Fruit fly (Drosophila melanogaster) whole organism, embryonic: ENCODE results near the gene r-l.
A peak's percentile ranks its signal among the peaks of the same experiment; 100 is the strongest.

Source experiments
- Abd-B ChIP-seq: fragments of 200-800 bp; sonication (Bioruptor generic); optimal IDR thresholded peaks from 2 replicates; lab custom pipeline; 2018; ENCODE audit warnings: missing biosample characterization, mild to moderate bottlenecking, missing genetic modification characterization, moderate library complexity
- Atf3 ChIP-seq: fragments of 200-800 bp; sonication (Bioruptor generic); optimal IDR thresholded peaks from 3 replicates; lab custom pipeline; 2016; ENCODE audit warnings: missing biosample characterization, missing genetic modification characterization
- Bteb2 ChIP-seq: fragments of 200-800 bp; sonication (Bioruptor generic); optimal IDR thresholded peaks from 2 replicates; lab custom pipeline; 2016; ENCODE audit warnings: missing biosample characterization, missing genetic modification characterization
- CG10147 ChIP-seq: fragments of 200-800 bp; sonication (Bioruptor generic); optimal IDR thresholded peaks from 2 replicates; lab custom pipeline; 2019; ENCODE audit warnings: missing biosample characterization, mild to moderate bottlenecking, missing genetic modification characterization, moderate library complexity
- CG10209 ChIP-seq: fragments of 200-800 bp; sonication (Bioruptor generic); optimal IDR thresholded peaks from 3 replicates; lab custom pipeline; 2017; ENCODE audit warnings: missing biosample characterization, mild to moderate bottlenecking, missing genetic modification characterization, missing genetic modification reagents
- CG11085 ChIP-seq: fragments of 200-800 bp; sonication (Bioruptor generic); IDR thresholded peaks from 2 replicates; pipeline ENCODE4 v1.3.6; 2022; ENCODE audit warnings: missing biosample characterization, missing genetic modification characterization
- CG1233 ChIP-seq: fragments of 200-800 bp; sonication (Bioruptor generic); optimal IDR thresholded peaks from 4 replicates; lab custom pipeline; 2018; ENCODE audit warnings: missing biosample characterization, mild to moderate bottlenecking, missing genetic modification characterization
- CG14965 ChIP-seq: fragments of 200-800 bp; sonication (Bioruptor generic); optimal IDR thresholded peaks from 2 replicates; lab custom pipeline; 2016; ENCODE audit warnings: missing biosample characterization, missing genetic modification characterization, borderline replicate concordance
- CG1602 ChIP-seq: fragments of 200-800 bp; sonication (Bioruptor generic); optimal IDR thresholded peaks from 3 replicates; lab custom pipeline; 2016; ENCODE audit warnings: missing biosample characterization, missing genetic modification characterization
- CG17361 ChIP-seq: fragments of 200-800 bp; sonication (Bioruptor generic); IDR thresholded peaks from 3 replicates; pipeline ENCODE4 v1.3.6; 2022; ENCODE audit warnings: missing biosample characterization, missing genetic modification characterization
- CG17612 ChIP-seq: fragments of 200-800 bp; sonication (Bioruptor generic); IDR thresholded peaks from 2 replicates; pipeline ENCODE4 v1.3.6; 2022; ENCODE audit warnings: missing biosample characterization, missing genetic modification characterization
- CG2678 ChIP-seq: fragments of 200-800 bp; sonication (Bioruptor generic); optimal IDR thresholded peaks from 3 replicates; lab custom pipeline; 2019; ENCODE audit warnings: missing biosample characterization, mild to moderate bottlenecking, missing genetic modification characterization, moderate library complexity
- CG32767 ChIP-seq: fragments of 200-800 bp; sonication (Bioruptor generic); IDR thresholded peaks from 2 replicates; pipeline ENCODE4 v1.3.6; 2022; ENCODE audit warnings: missing biosample characterization, missing genetic modification characterization
- CG33557 ChIP-seq: fragments of 200-800 bp; sonication (Bioruptor generic); optimal IDR thresholded peaks from 2 replicates; lab custom pipeline; 2019; ENCODE audit warnings: missing biosample characterization, mild to moderate bottlenecking, missing genetic modification characterization, moderate library complexity
- CG34376 ChIP-seq: fragments of 200-800 bp; sonication (Bioruptor generic); optimal IDR thresholded peaks from 2 replicates; lab custom pipeline; 2018; ENCODE audit warnings: missing biosample characterization, mild to moderate bottlenecking, missing genetic modification characterization
- CG3726 ChIP-seq: fragments of 200-800 bp; sonication (Bioruptor generic); IDR thresholded peaks from 3 replicates; pipeline ENCODE4, ENCODE4 v1.3.6; 2022; ENCODE audit warnings: missing biosample characterization, missing genetic modification characterization
- CG42726 ChIP-seq: fragments of 200-800 bp; sonication (Bioruptor generic); IDR thresholded peaks from 2 replicates; pipeline ENCODE4 v1.3.6; 2022; ENCODE audit warnings: missing biosample characterization, missing genetic modification characterization; ENCODE audit not compliant: partially characterized antibody
- CG4328 ChIP-seq: fragments of 200-800 bp; sonication (Bioruptor generic); optimal IDR thresholded peaks from 3 replicates; lab custom pipeline; 2017; ENCODE audit warnings: missing biosample characterization, missing genetic modification reagents, missing genetic modification characterization
- CG4404 ChIP-seq: fragments of 200-800 bp; sonication (Bioruptor generic); IDR thresholded peaks from 2 replicates; pipeline ENCODE4 v1.3.6; 2022; ENCODE audit warnings: missing biosample characterization, missing genetic modification characterization
- CG4730 ChIP-seq: fragments of 200-800 bp; sonication (Bioruptor generic); IDR thresholded peaks from 2 replicates; pipeline ENCODE4 v1.3.6; 2022; ENCODE audit warnings: missing biosample characterization, missing genetic modification characterization
- CG6791 ChIP-seq: fragments of 200-800 bp; sonication (Bioruptor generic); IDR thresholded peaks from 3 replicates; pipeline ENCODE4 v1.3.6; 2022; ENCODE audit warnings: missing biosample characterization, missing genetic modification characterization; ENCODE audit not compliant: partially characterized antibody
- CG6854 ChIP-seq: fragments of 200-800 bp; sonication (Bioruptor generic); optimal IDR thresholded peaks from 3 replicates; lab custom pipeline; 2017; ENCODE audit warnings: missing biosample characterization, mild to moderate bottlenecking, missing genetic modification characterization
- CG7745 ChIP-seq: fragments of 200-800 bp; sonication (Bioruptor generic); optimal IDR thresholded peaks from 2 replicates; lab custom pipeline; 2018; ENCODE audit warnings: missing biosample characterization, mild to moderate bottlenecking, missing genetic modification characterization, moderate library complexity
- CG8924 ChIP-seq: fragments of 200-800 bp; optimal IDR thresholded peaks from 3 replicates; lab custom pipeline; 2019; ENCODE audit warnings: missing biosample characterization, mild to moderate bottlenecking, missing genetic modification characterization, moderate library complexity
- Chrac-16 ChIP-seq: fragments of 200-800 bp; sonication (Bioruptor generic); optimal IDR thresholded peaks from 3 replicates; lab custom pipeline; 2016; ENCODE audit warnings: missing biosample characterization, missing genetic modification characterization
- GATAe ChIP-seq: fragments of 200-800 bp; sonication (Bioruptor generic); conservative IDR thresholded peaks from 2 replicates; pipeline ENCODE4 v1.3.6; 2022; ENCODE audit warnings: missing biosample characterization, missing genetic modification characterization
- HHEX ChIP-seq: fragments of 200-800 bp; sonication (Bioruptor generic); optimal IDR thresholded peaks from 3 replicates; lab custom pipeline; 2017; ENCODE audit warnings: missing biosample characterization, mild to moderate bottlenecking, missing genetic modification characterization, missing genetic modification reagents
- Med ChIP-seq: fragments of 200-800 bp; sonication (Bioruptor generic); peaks from one replicate; lab custom pipeline; 2016; ENCODE audit warnings: missing biosample characterization, missing genetic modification characterization, mild to moderate bottlenecking, inconsistent platforms, moderate library complexity
- NC2α ChIP-seq: fragments of 200-800 bp; sonication (Bioruptor generic); optimal IDR thresholded peaks from 2 replicates; lab custom pipeline; 2016; ENCODE audit warnings: missing biosample characterization, missing genetic modification characterization
- NC2β ChIP-seq: fragments of 200-800 bp; sonication (Bioruptor generic); optimal IDR thresholded peaks from 2 replicates; lab custom pipeline; 2016; ENCODE audit warnings: missing biosample characterization, missing genetic modification characterization
- abd-A ChIP-seq: fragments of 200-800 bp; sonication (Bioruptor generic); optimal IDR thresholded peaks from 3 replicates; lab custom pipeline; 2019; ENCODE audit warnings: missing biosample characterization, mild to moderate bottlenecking, missing genetic modification characterization, moderate library complexity
- ap ChIP-seq: fragments of 200-800 bp; sonication (Bioruptor generic); IDR thresholded peaks from 2 replicates; pipeline ENCODE4 v1.3.6; 2022; ENCODE audit warnings: missing biosample characterization, missing genetic modification characterization
- chn ChIP-seq: fragments of 200-800 bp; sonication (Bioruptor generic); optimal IDR thresholded peaks from 2 replicates; lab custom pipeline; 2016; ENCODE audit warnings: missing biosample characterization, missing genetic modification characterization
- crol ChIP-seq: fragments of 200-800 bp; sonication (Bioruptor generic); IDR thresholded peaks from 2 replicates; pipeline ENCODE4 v1.3.6; 2022; ENCODE audit warnings: missing biosample characterization, missing genetic modification characterization
- da ChIP-seq: fragments of 200-800 bp; sonication (Bioruptor generic); optimal IDR thresholded peaks from 2 replicates; lab custom pipeline; 2016; ENCODE audit warnings: missing biosample characterization, missing genetic modification characterization
- dati ChIP-seq: fragments of 200-800 bp; sonication (Bioruptor generic); IDR thresholded peaks from 2 replicates; pipeline ENCODE4 v1.3.6; 2022; ENCODE audit warnings: missing biosample characterization, missing genetic modification characterization
- ewg ChIP-seq: fragments of 200-800 bp; sonication (Bioruptor generic); optimal IDR thresholded peaks from 3 replicates; lab custom pipeline; 2017; ENCODE audit warnings: mild to moderate bottlenecking, missing biosample characterization, missing genetic modification reagents, missing genetic modification characterization
- gfzf ChIP-seq: fragments of 200-800 bp; sonication (Bioruptor generic); optimal IDR thresholded peaks from 2 replicates; lab custom pipeline; 2016; ENCODE audit warnings: missing biosample characterization, mild to moderate bottlenecking, missing genetic modification characterization, moderate library complexity
- grn ChIP-seq: fragments of 200-800 bp; sonication (Bioruptor generic); optimal IDR thresholded peaks from 3 replicates; lab custom pipeline; 2017; ENCODE audit warnings: missing biosample characterization, missing genetic modification characterization
- gro ChIP-seq: fragments of 200-800 bp; sonication (Bioruptor generic); optimal IDR thresholded peaks from 2 replicates; lab custom pipeline; 2016; ENCODE audit warnings: missing biosample characterization, missing genetic modification characterization
- nmo ChIP-seq: fragments of 200-800 bp; sonication (Bioruptor generic); optimal IDR thresholded peaks from 2 replicates; lab custom pipeline; 2018; ENCODE audit warnings: missing biosample characterization, mild to moderate bottlenecking, missing genetic modification characterization, moderate library complexity
- oc ChIP-seq: fragments of 200-800 bp; sonication (Bioruptor generic); optimal IDR thresholded peaks from 2 replicates; lab custom pipeline; 2018; ENCODE audit warnings: missing biosample characterization, mild to moderate bottlenecking, missing genetic modification characterization, moderate library complexity
- otp ChIP-seq: fragments of 200-800 bp; sonication (Bioruptor generic); IDR thresholded peaks from 3 replicates; pipeline ENCODE4, ENCODE4 v1.3.6; 2022; ENCODE audit warnings: missing biosample characterization, missing genetic modification characterization
- pfk ChIP-seq: fragments of 200-800 bp; sonication (Bioruptor generic); optimal IDR thresholded peaks from 2 replicates; lab custom pipeline; 2018; ENCODE audit warnings: missing biosample characterization, mild to moderate bottlenecking, missing genetic modification characterization, moderate library complexity
- pros ChIP-seq: fragments of 200-800 bp; sonication (Bioruptor generic); optimal IDR thresholded peaks from 3 replicates; lab custom pipeline; 2019; ENCODE audit warnings: missing biosample characterization, mild to moderate bottlenecking, missing genetic modification characterization, moderate library complexity
- psq ChIP-seq: fragments of 200-800 bp; sonication (Bioruptor generic); optimal IDR thresholded peaks from 2 replicates; lab custom pipeline; 2017; ENCODE audit warnings: missing biosample characterization, missing genetic modification characterization
- stwl ChIP-seq: fragments of 200-800 bp; sonication (Bioruptor generic); optimal IDR thresholded peaks from 3 replicates; lab custom pipeline; 2018; ENCODE audit warnings: missing biosample characterization, mild to moderate bottlenecking, missing genetic modification characterization, moderate library complexity
- tin ChIP-seq: fragments of 200-800 bp; sonication (Bioruptor generic); optimal IDR thresholded peaks from 3 replicates; lab custom pipeline; 2016; ENCODE audit warnings: missing biosample characterization, missing genetic modification characterization
- tup ChIP-seq: fragments of 200-800 bp; sonication (Bioruptor generic); optimal IDR thresholded peaks from 2 replicates; lab custom pipeline; 2016; ENCODE audit warnings: missing biosample characterization, mild to moderate bottlenecking, missing genetic modification characterization, moderate library complexity

The r-l gene

DNA sequence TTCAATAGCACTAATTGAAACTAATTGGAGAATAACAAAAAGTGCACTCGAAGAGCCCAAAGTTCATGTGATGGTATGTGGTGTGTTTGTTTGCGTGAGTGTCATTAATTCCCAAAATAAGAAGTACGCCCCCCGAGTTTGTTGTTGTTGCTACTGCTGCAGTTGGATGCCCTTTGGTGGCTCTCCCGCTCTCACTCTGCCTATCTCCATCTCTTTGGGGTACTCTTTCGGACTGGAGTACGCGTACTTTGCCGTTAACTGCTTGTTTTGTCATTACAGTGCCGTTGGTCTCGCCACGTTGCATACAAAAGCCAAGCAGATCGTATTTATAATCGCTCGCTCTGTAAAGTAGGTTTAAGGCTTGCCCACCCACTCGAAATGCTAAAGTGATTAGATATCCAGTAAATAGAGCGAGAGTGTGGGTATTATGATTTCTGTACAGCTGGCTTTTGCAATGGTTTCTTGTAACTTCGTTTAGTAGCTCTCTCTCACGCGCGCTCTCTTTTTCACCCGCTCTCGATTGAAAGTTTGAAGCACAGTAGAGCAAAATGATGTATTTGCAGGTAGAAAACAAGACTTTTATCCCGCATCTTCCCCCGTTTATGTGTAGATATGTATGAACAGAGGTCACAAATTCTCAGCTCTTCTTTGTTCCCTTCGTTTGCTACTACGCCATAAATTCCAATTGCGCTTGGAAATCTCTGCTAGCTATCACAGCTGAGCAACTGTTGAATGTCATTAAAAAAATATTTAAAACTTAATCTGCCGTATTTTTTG is 39.0 kb upstream of the r-l start (continued):
- no peak for TF ChIP-seq psq (GFP tag; lab: Kevin White, UChicago)
- TF ChIP-seq CG14965: no peak
- TF ChIP-seq da (GFP tag; lab: Kevin White, UChicago): no peak
- peak; percentile 52 for TF ChIP-seq CG34376 (GFP tag; lab: Kevin White, UChicago)
- no peak for TF ChIP-seq GATAe (GFP tag; lab: Robert Waterston, UW)
- TF ChIP-seq gfzf (GFP tag; lab: Kevin White, UChicago): no peak
- TF ChIP-seq pfk (GFP tag; lab: Kevin White, UChicago): no peak
- peak; percentile 39 for TF ChIP-seq Abd-B
- TF ChIP-seq NC2α (GFP tag; lab: Kevin White, UChicago): no peak
- TF ChIP-seq CG1233 (GFP tag; lab: Kevin White, UChicago): peak; percentile 45
- TF ChIP-seq gro (GFP tag; lab: Kevin White, UChicago): no peak
- TF ChIP-seq dati (GFP tag; lab: Robert Waterston, UW): no peak
- peak; percentile 19 for TF ChIP-seq chn (GFP tag; lab: Kevin White, UChicago)
- TF ChIP-seq ap: 0 out of 2 replicates have a peak, but pooled peaks have one; percentile 22
- no peak for TF ChIP-seq grn (GFP tag; lab: Kevin White, UChicago)
- TF ChIP-seq CG3726 (GFP tag; lab: Robert Waterston, UW): no peak
- no peak for TF ChIP-seq CG32767 (GFP tag; lab: Robert Waterston, UW)
- TF ChIP-seq Atf3 (GFP tag; lab: Kevin White, UChicago): no peak
- TF ChIP-seq CG10209 (GFP tag; lab: Kevin White, UChicago): peak; percentile 13
- no peak for TF ChIP-seq CG4404 (GFP tag; lab: Robert Waterston, UW)
- TF ChIP-seq pros (GFP tag; lab: Kevin White, UChicago): peak; percentile 25
- no peak; the same call in 1 of the 2 replicates for TF ChIP-seq crol (GFP tag; lab: Robert Waterston, UW)
- TF ChIP-seq CG6791 (GFP tag; lab: Robert Waterston, UW): 0 out of 3 replicates have a peak, but pooled peaks have one; percentile 10
- no peak for TF ChIP-seq CG17361
- no peak for TF ChIP-seq CG11085 (GFP tag; lab: Robert Waterston, UW)
- peak; percentile 9 for TF ChIP-seq Chrac-16 (GFP tag; lab: Kevin White, UChicago)
- no peak for TF ChIP-seq CG33557
- no peak for TF ChIP-seq CG17612
- peak; percentile 2 for TF ChIP-seq CG4328 (GFP tag; lab: Kevin White, UChicago)
- peak; percentile 42 for TF ChIP-seq oc (tag; lab: Kevin White, UChicago)
- peak; percentile 15 for TF ChIP-seq Bteb2 (GFP tag; lab: Kevin White, UChicago)
- no peak for TF ChIP-seq abd-A (tag; lab: Kevin White, UChicago)
- no peak for TF ChIP-seq tup
- TF ChIP-seq Med (GFP tag; lab: Kevin White, UChicago): peak; percentile 75
- TF ChIP-seq CG6854 (GFP tag; lab: Kevin White, UChicago): no peak
- peak; percentile 31 for TF ChIP-seq nmo (GFP tag; lab: Kevin White, UChicago)
- TF ChIP-seq CG8924 (tag; lab: Kevin White, UChicago): peak; percentile 5
- no peak for TF ChIP-seq otp (GFP tag; lab: Robert Waterston, UW)
- TF ChIP-seq CG4730 (GFP tag; lab: Robert Waterston, UW): no peak
- peak; percentile 14 for TF ChIP-seq ewg
- TF ChIP-seq CG2678 (tag; lab: Kevin White, UChicago): peak; percentile 63
- no peak for TF ChIP-seq NC2β (GFP tag; lab: Kevin White, UChicago)
- no peak for TF ChIP-seq CG7745
- TF ChIP-seq CG10147 (GFP tag; lab: Kevin White, UChicago): no peak
- 0 out of 2 replicates have a peak, but pooled peaks have one; percentile 24 for TF ChIP-seq CG42726 (GFP tag; lab: Robert Waterston, UW)
- TF ChIP-seq tin (GFP tag; lab: Kevin White, UChicago): peak; percentile 22
- TF ChIP-seq HHEX (GFP tag; lab: Kevin White, UChicago): peak; percentile 47
- TF ChIP-seq stwl (tag; lab: Kevin White, UChicago): no peak
- TF ChIP-seq CG1602 (GFP tag; lab: Kevin White, UChicago): peak; percentile 28
